Worm (Caenorhabditis elegans) whole organism, L1 larva: ENCODE data around the gene cdc-73.
A peak's percentile ranks its signal among the peaks of the same experiment; 100 is the strongest.

Experiments used
- C16A3.4 ChIP-seq: fragments of 150-350 bp; optimal IDR thresholded peaks from 2 replicates; lab custom pipeline; 2014; ENCODE audit warnings: missing biosample characterization, missing genetic modification characterization
- alr-1 ChIP-seq: fragments of 200-800 bp; sonication (Bioruptor generic); optimal IDR thresholded peaks from 2 replicates; lab custom pipeline; 2018; ENCODE audit warnings: borderline replicate concordance, mild to moderate bottlenecking, missing genetic modification characterization, missing compliant biosample characterization
- ama-1 ChIP-seq: fragments of 150-350 bp; optimal IDR thresholded peaks from 2 replicates; lab custom pipeline; 2014
- blmp-1 ChIP-seq: fragments of 150-350 bp; optimal IDR thresholded peaks from 2 replicates; lab custom pipeline; 2014; ENCODE audit warnings: missing biosample characterization, missing genetic modification characterization
- ceh-63 ChIP-seq: fragments of 200-800 bp; sonication (Bioruptor generic); optimal IDR thresholded peaks from 2 replicates; lab custom pipeline; 2018; ENCODE audit warnings: mild to moderate bottlenecking, missing genetic modification characterization, missing compliant biosample characterization
- ceh-8 ChIP-seq: fragments of 200-800 bp; sonication (Bioruptor generic); optimal IDR thresholded peaks from 2 replicates; lab custom pipeline; 2018; ENCODE audit warnings: mild to moderate bottlenecking, missing genetic modification characterization, moderate library complexity, missing compliant biosample characterization
- ceh-88 ChIP-seq: fragments of 200-800 bp; sonication (Bioruptor generic); IDR thresholded peaks from 2 replicates; pipeline ENCODE4 v1.3.6; 2022; ENCODE audit warnings: missing genetic modification characterization, missing compliant biosample characterization
- ces-1 ChIP-seq: fragments of 150-350 bp; optimal IDR thresholded peaks from 2 replicates; lab custom pipeline; 2014; ENCODE audit warnings: missing biosample characterization, missing genetic modification reagents, missing genetic modification characterization
- dpl-1 ChIP-seq, 3 experiments: fragments of 150-350 bp in 2 of 3; sonication (generic microtip) in 1 of 3; optimal IDR thresholded peaks; 2 replicates each; lab custom pipeline; 2014 to 2017; ENCODE audit warnings: missing biosample characterization in 3 of 3, missing genetic modification characterization in 3 of 3, missing genetic modification reagents in 3 of 3
- dsc-1 ChIP-seq: sonication (generic microtip); optimal IDR thresholded peaks from 2 replicates; lab custom pipeline; 2016; ENCODE audit warnings: mild to moderate bottlenecking, missing genetic modification characterization, missing compliant biosample characterization
- efl-1 ChIP-seq, 4 experiments: fragments of 150-350 bp; optimal IDR thresholded peaks in 3 of 4; peaks in 1 of 4; 1 replicate in 1 of 4; 2 replicates in 3 of 4; lab custom pipeline; 2014; ENCODE audit warnings: missing biosample characterization in 2 of 4, missing genetic modification characterization in 2 of 4, missing genetic modification reagents in 2 of 4
- efl-3 ChIP-seq: fragments of 200-800 bp; sonication (Bioruptor generic); optimal IDR thresholded peaks from 2 replicates; lab custom pipeline; 2018; ENCODE audit warnings: mild to moderate bottlenecking, missing genetic modification characterization, missing compliant biosample characterization
- egl-27 ChIP-seq, 2 experiments: fragments of 150-350 bp in 1 of 2; sonication (generic microtip); optimal IDR thresholded peaks; 3 replicates each; lab custom pipeline; 2017 to 2018; ENCODE audit warnings: missing biosample characterization in 2 of 2, missing genetic modification characterization in 2 of 2, missing genetic modification reagents in 2 of 2
- elt-2 ChIP-seq: sonication (generic microtip); optimal IDR thresholded peaks from 2 replicates; lab custom pipeline; 2016; ENCODE audit warnings: missing genetic modification characterization, mild to moderate bottlenecking, inconsistent platforms, missing compliant biosample characterization, missing genetic modification reagents
- elt-3 ChIP-seq, 6 experiments: fragments of 150-350 bp in 1 of 6; sonication (generic microtip); optimal IDR thresholded peaks; 2 replicates each; lab custom pipeline; 2017 to 2018; ENCODE audit warnings: missing biosample characterization in 6 of 6, missing genetic modification characterization in 6 of 6, inconsistent platforms in 1 of 6
- ets-5 ChIP-seq: fragments of 200-800 bp; sonication (Bioruptor generic); IDR thresholded peaks from 2 replicates; pipeline ENCODE4 v1.3.6; 2022; ENCODE audit warnings: missing genetic modification characterization, missing compliant biosample characterization
- fkh-10 ChIP-seq: sonication (generic microtip); optimal IDR thresholded peaks from 2 replicates; lab custom pipeline; 2017; ENCODE audit warnings: missing biosample characterization, missing genetic modification reagents, missing genetic modification characterization
- fkh-4 ChIP-seq: sonication (generic microtip); optimal IDR thresholded peaks from 2 replicates; lab custom pipeline; 2016; ENCODE audit warnings: missing compliant biosample characterization, missing genetic modification characterization, borderline replicate concordance
- fkh-8 ChIP-seq: sonication (generic microtip); optimal IDR thresholded peaks from 2 replicates; lab custom pipeline; 2016; ENCODE audit warnings: mild to moderate bottlenecking, missing genetic modification characterization, missing compliant biosample characterization
- fos-1 ChIP-seq: fragments of 150-350 bp; optimal IDR thresholded peaks from 2 replicates; lab custom pipeline; 2014; ENCODE audit warnings: missing biosample characterization, missing genetic modification characterization
- hlh-17 ChIP-seq: fragments of 200-800 bp; sonication (Bioruptor generic); optimal IDR thresholded peaks from 2 replicates; lab custom pipeline; 2018; ENCODE audit warnings: missing genetic modification characterization, mild to moderate bottlenecking, missing compliant biosample characterization, moderate library complexity, borderline replicate concordance
- irx-1 ChIP-seq: sonication (generic microtip); optimal IDR thresholded peaks from 2 replicates; lab custom pipeline; 2016; ENCODE audit warnings: missing genetic modification characterization, missing compliant biosample characterization
- isw-1 ChIP-seq: fragments of 200-800 bp; sonication (Bioruptor generic); IDR thresholded peaks from 2 replicates; pipeline ENCODE4 v1.3.6; 2022; ENCODE audit warnings: missing genetic modification characterization, missing compliant biosample characterization
- jun-1 ChIP-seq: fragments of 150-350 bp; optimal IDR thresholded peaks from 2 replicates; lab custom pipeline; 2014; ENCODE audit warnings: missing biosample characterization, missing genetic modification reagents, missing genetic modification characterization
- lin-14 ChIP-seq: fragments of 200-800 bp; sonication (Bioruptor generic); optimal IDR thresholded peaks from 2 replicates; lab custom pipeline; 2018; ENCODE audit warnings: mild to moderate bottlenecking, missing genetic modification characterization, moderate library complexity, missing compliant biosample characterization
- lin-15B ChIP-seq: fragments of 150-350 bp; sonication (generic microtip); optimal IDR thresholded peaks from 3 replicates; lab custom pipeline; 2014; ENCODE audit warnings: missing biosample characterization, missing genetic modification characterization
- lin-39 ChIP-seq: fragments of 150-350 bp; optimal IDR thresholded peaks from 2 replicates; lab custom pipeline; 2014; ENCODE audit warnings: missing biosample characterization, missing genetic modification reagents, missing genetic modification characterization
- lir-3 ChIP-seq: sonication (generic microtip); optimal IDR thresholded peaks from 2 replicates; lab custom pipeline; 2016; ENCODE audit warnings: mild to moderate bottlenecking, missing genetic modification characterization, moderate library complexity, missing compliant biosample characterization; ENCODE audit not compliant: poor library complexity
- lsy-2 ChIP-seq, 2 experiments: fragments of 150-350 bp; optimal IDR thresholded peaks; 2 replicates each; lab custom pipeline; 2014; ENCODE audit warnings: missing biosample characterization in 2 of 2, missing genetic modification characterization in 2 of 2
- mdl-1 ChIP-seq, 2 experiments: fragments of 150-350 bp; optimal IDR thresholded peaks; 2 replicates each; lab custom pipeline; 2014 to 2017; ENCODE audit warnings: missing biosample characterization in 2 of 2, missing genetic modification characterization in 2 of 2, inconsistent platforms in 1 of 2
- mep-1 ChIP-seq: fragments of 150-350 bp; optimal IDR thresholded peaks from 2 replicates; lab custom pipeline; 2014; ENCODE audit warnings: missing biosample characterization, missing genetic modification characterization
- nhr-20 ChIP-seq: sonication (generic microtip); optimal IDR thresholded peaks from 2 replicates; lab custom pipeline; 2016; ENCODE audit warnings: mild to moderate bottlenecking, missing genetic modification characterization, missing compliant biosample characterization
- nhr-237 ChIP-seq: fragments of 150-350 bp; optimal IDR thresholded peaks from 2 replicates; lab custom pipeline; 2014; ENCODE audit warnings: missing biosample characterization, missing genetic modification characterization
- nhr-28 ChIP-seq: fragments of 150-350 bp; optimal IDR thresholded peaks from 2 replicates; lab custom pipeline; 2014; ENCODE audit warnings: missing biosample characterization, missing genetic modification characterization
- nhr-47 ChIP-seq: sonication (generic microtip); optimal IDR thresholded peaks from 2 replicates; lab custom pipeline; 2016; ENCODE audit warnings: mild to moderate bottlenecking, missing genetic modification characterization, moderate library complexity, missing compliant biosample characterization
- nhr-71 ChIP-seq: sonication (generic microtip); optimal IDR thresholded peaks from 2 replicates; lab custom pipeline; 2016; ENCODE audit warnings: mild to moderate bottlenecking, missing genetic modification characterization, moderate library complexity, missing compliant biosample characterization
- nhr-85 ChIP-seq: sonication (generic microtip); peaks from one replicate; lab custom pipeline; 2016; ENCODE audit warnings: missing genetic modification characterization, inconsistent platforms, missing compliant biosample characterization
- nhr-90 ChIP-seq: sonication (generic microtip); optimal IDR thresholded peaks from 2 replicates; lab custom pipeline; 2016; ENCODE audit warnings: mild to moderate bottlenecking, missing genetic modification characterization, missing compliant biosample characterization; ENCODE audit not compliant: poor library complexity
- pag-3 ChIP-seq: sonication (generic microtip); optimal IDR thresholded peaks from 2 replicates; lab custom pipeline; 2017; ENCODE audit warnings: missing genetic modification characterization, mild to moderate bottlenecking, missing compliant biosample characterization, antibody characterized with exemption, borderline replicate concordance; ENCODE audit not compliant: insufficient read depth
- rnt-1 ChIP-seq: sonication (generic microtip); optimal IDR thresholded peaks from 2 replicates; lab custom pipeline; 2016; ENCODE audit warnings: mild to moderate bottlenecking, missing genetic modification characterization, moderate library complexity, missing compliant biosample characterization
- snpc-4 ChIP-seq: fragments of 150-350 bp; optimal IDR thresholded peaks from 2 replicates; lab custom pipeline; 2014; ENCODE audit warnings: missing biosample characterization, missing genetic modification characterization
- snu-23 ChIP-seq: sonication (generic microtip); optimal IDR thresholded peaks from 2 replicates; lab custom pipeline; 2016; ENCODE audit warnings: missing genetic modification characterization, missing compliant biosample characterization
- swsn-7 ChIP-seq: sonication (generic microtip); optimal IDR thresholded peaks from 2 replicates; lab custom pipeline; 2016; ENCODE audit warnings: missing genetic modification characterization, missing compliant biosample characterization
- tbx-2 ChIP-seq: sonication (generic microtip); optimal IDR thresholded peaks from 2 replicates; lab custom pipeline; 2016; ENCODE audit warnings: missing genetic modification characterization, missing compliant biosample characterization
- tlp-1 ChIP-seq: fragments of 150-350 bp; optimal IDR thresholded peaks from 2 replicates; lab custom pipeline; 2014; ENCODE audit warnings: missing biosample characterization, missing genetic modification characterization
- unc-30 ChIP-seq: sonication (generic microtip); optimal IDR thresholded peaks from 2 replicates; lab custom pipeline; 2017; ENCODE audit warnings: missing biosample characterization, missing genetic modification characterization
- unc-62 ChIP-seq: fragments of 150-350 bp; optimal IDR thresholded peaks from 2 replicates; lab custom pipeline; 2014; ENCODE audit warnings: missing biosample characterization, missing genetic modification reagents, missing genetic modification characterization
- unc-86 ChIP-seq: sonication (generic microtip); optimal IDR thresholded peaks from 2 replicates; lab custom pipeline; 2016; ENCODE audit warnings: missing genetic modification characterization, missing compliant biosample characterization
- unc-98 ChIP-seq: fragments of 200-800 bp; sonication (Bioruptor generic); IDR thresholded peaks from 2 replicates; pipeline ENCODE4 v1.3.6; 2022; ENCODE audit warnings: missing genetic modification characterization, missing compliant biosample characterization
- xbp-1 ChIP-seq: sonication (generic microtip); optimal IDR thresholded peaks from 2 replicates; lab custom pipeline; 2016; ENCODE audit warnings: missing genetic modification characterization, missing compliant biosample characterization
- zag-1 ChIP-seq: fragments of 150-350 bp; optimal IDR thresholded peaks from 2 replicates; lab custom pipeline; 2014; ENCODE audit warnings: missing biosample characterization, missing genetic modification characterization
- ztf-11 ChIP-seq, 2 experiments: sonication (generic microtip); optimal IDR thresholded peaks; 2 replicates each; lab custom pipeline; 2016 to 2017; ENCODE audit warnings: missing genetic modification characterization in 2 of 2, missing biosample characterization in 1 of 2, missing compliant biosample characterization in 1 of 2

Gene cdc-73

DNA sequence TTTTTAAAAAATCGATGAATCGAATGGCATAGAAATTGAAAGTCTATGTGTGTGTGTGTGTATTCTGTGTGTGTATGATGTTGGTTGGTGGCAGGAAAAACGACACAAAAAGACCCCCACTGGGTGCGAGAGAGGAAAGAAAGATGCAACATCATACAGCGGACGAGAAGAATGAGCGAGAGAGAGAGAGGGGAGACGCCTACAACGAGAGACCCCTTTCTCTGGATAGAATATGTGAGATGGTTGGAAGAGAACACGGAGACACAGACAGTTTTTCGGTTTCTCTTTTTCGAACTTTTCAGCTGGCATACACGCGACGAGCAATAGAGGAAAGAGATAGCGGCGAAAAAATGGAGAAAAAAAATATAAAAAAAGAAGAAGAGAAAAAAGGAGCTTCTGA, 22.5 kb upstream of the cdc-73 start:
- TF ChIP-seq elt-2 (tag; lab: Kevin White, UChicago) = no peak
- no peak for TF ChIP-seq hlh-17
- peak; percentile 62 for TF ChIP-seq fkh-8 (tag; lab: Kevin White, UChicago)
- peak; percentile 63 for TF ChIP-seq irx-1
- no peak for TF ChIP-seq tlp-1 (tag; lab: Kevin White, UChicago)
- TF ChIP-seq nhr-85 (tag; lab: Kevin White, UChicago) = peak; percentile 21
- no peak for TF ChIP-seq ceh-88 (GFP tag; lab: Robert Waterston, UW)
- no peak for TF ChIP-seq efl-3 (GFP tag; lab: Kevin White, UChicago)
- TF ChIP-seq fkh-10 (GFP tag; lab: Kevin White, UChicago) = peak; percentile 62
- peak; percentile 76 for TF ChIP-seq dsc-1
- TF ChIP-seq lin-15B (tag; lab: Kevin White, UChicago) = no peak
- TF ChIP-seq efl-1 (optimal IDR thresholded peaks at IDR 0.05; lab: Kevin White, UChicago) = peak; percentile 63 to 71
- peak; percentile 37 to 94 for TF ChIP-seq efl-1 (GFP tag; optimal IDR thresholded peaks at IDR 0.05 in 1 of 2; lab: Kevin White, UChicago)
- TF ChIP-seq fkh-4 = no peak
- peak; percentile 57 to 87 for TF ChIP-seq lsy-2 (tag; optimal IDR thresholded peaks at IDR 0.05; lab: Kevin White, UChicago)
- peak; percentile 32 for TF ChIP-seq zag-1 (tag; lab: Kevin White, UChicago)
- TF ChIP-seq tbx-2 = peak; percentile 64
- TF ChIP-seq C16A3.4 (tag; lab: Kevin White, UChicago) = peak; percentile 62
- peak; percentile 56 for TF ChIP-seq fos-1
- no peak for TF ChIP-seq nhr-28 (tag; lab: Kevin White, UChicago)
- peak; percentile 75 for TF ChIP-seq rnt-1 (tag; lab: Kevin White, UChicago)
- TF ChIP-seq lin-39 (tag; lab: Kevin White, UChicago) = peak; percentile 1
- no peak for TF ChIP-seq ceh-63 (GFP tag; lab: Kevin White, UChicago)
- no peak for TF ChIP-seq ztf-11 (tag; optimal IDR thresholded peaks at IDR 0.05; lab: Kevin White, UChicago)
- peak; percentile 79 for TF ChIP-seq mep-1 (tag; lab: Kevin White, UChicago)
- TF ChIP-seq blmp-1 (tag; lab: Kevin White, UChicago) = peak; percentile 95
- peak; percentile 67 for TF ChIP-seq unc-86 (tag; lab: Kevin White, UChicago)
- peak; percentile 47 for TF ChIP-seq jun-1 (tag; lab: Kevin White, UChicago)
- peak; percentile 42 for TF ChIP-seq xbp-1 (tag; lab: Kevin White, UChicago)
- peak; percentile 68 for TF ChIP-seq nhr-47 (tag; lab: Kevin White, UChicago)
- TF ChIP-seq snu-23 (GFP tag; lab: Kevin White, UChicago) = peak; percentile 82
- TF ChIP-seq ama-1 (lab: Kevin White, UChicago) = no peak
- peak; percentile 91 for TF ChIP-seq pag-3 (tag; lab: Kevin White, UChicago)
- TF ChIP-seq nhr-237 = no peak
- TF ChIP-seq isw-1 = peak; percentile 31; the same call in 1 of the 2 replicates
- peak; percentile 96 for TF ChIP-seq lin-14 (GFP tag; lab: Kevin White, UChicago)
- peak in 1 of 2 experiments; percentile 67 for TF ChIP-seq egl-27 (tag; optimal IDR thresholded peaks at IDR 0.05; lab: Kevin White, UChicago)
- no peak for TF ChIP-seq lir-3 (tag; lab: Kevin White, UChicago)
- TF ChIP-seq mdl-1 (tag; optimal IDR thresholded peaks at IDR 0.05; lab: Kevin White, UChicago) = peak in 1 of 2 experiments; percentile 71
- peak; percentile 62 for TF ChIP-seq swsn-7 (tag; lab: Kevin White, UChicago)
- TF ChIP-seq unc-62 (GFP tag; lab: Kevin White, UChicago) = no peak
- TF ChIP-seq ets-5 (GFP tag; lab: Robert Waterston, UW) = no peak
- TF ChIP-seq ces-1 (GFP tag; lab: Kevin White, UChicago) = no peak
- TF ChIP-seq ceh-8 = peak; percentile 36
- TF ChIP-seq elt-3 (tag; optimal IDR thresholded peaks at IDR 0.05; lab: Kevin White, UChicago) = peak in 1 of 6 experiments; percentile 14
- TF ChIP-seq nhr-20 (tag; lab: Kevin White, UChicago) = peak; percentile 60
- no peak for TF ChIP-seq alr-1 (tag; lab: Kevin White, UChicago)
- TF ChIP-seq unc-98 (GFP tag; lab: Robert Waterston, UW) = no peak
- TF ChIP-seq dpl-1 (GFP tag; optimal IDR thresholded peaks at IDR 0.05; lab: Kevin White, UChicago) = peak; percentile 18 to 51 (median 44)
- TF ChIP-seq snpc-4 (tag; lab: Kevin White, UChicago) = no peak
- peak; percentile 83 for TF ChIP-seq nhr-71 (tag; lab: Kevin White, UChicago)
- no peak for TF ChIP-seq unc-30 (tag; lab: Kevin White, UChicago)
- TF ChIP-seq nhr-90 (tag; lab: Kevin White, UChicago) = peak; percentile 3
